Worm (Caenorhabditis elegans): Measurements from ENCODE around the gene C14A11.2.

DNA sequence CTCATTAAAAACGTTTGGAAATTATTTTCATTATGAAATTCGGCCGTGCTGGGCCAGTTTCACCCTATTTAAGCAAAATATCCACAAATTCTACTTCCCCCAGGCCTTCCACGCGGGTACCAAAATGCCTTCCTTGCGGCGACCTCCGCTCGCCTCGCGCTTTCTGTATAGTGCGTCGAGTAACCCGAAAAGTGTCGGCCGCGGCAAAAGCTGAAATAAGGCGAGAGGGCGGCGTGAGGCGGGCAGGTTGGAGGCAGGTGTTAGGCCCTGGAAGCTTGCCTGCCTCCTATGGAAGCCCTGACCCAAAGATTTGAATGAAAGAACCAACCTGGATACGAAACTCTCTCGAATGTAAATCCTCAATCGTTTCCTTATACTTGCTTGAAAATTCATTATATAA, 23.4 kb downstream of the C14A11.2 start:
- TF ChIP-seq K02D7.2 (tag; optimal IDR thresholded peaks at IDR 0.05): no peak
- TF ChIP-seq dmd-4 (tag; optimal IDR thresholded peaks at IDR 0.05; ENCODE audit: borderline replicate concordance): no peak

Measured in whole organism, late embryonic.